Fruit fly (Drosophila melanogaster) whole organism, embryonic: ENCODE results near the gene Mybbp1A.
A peak's percentile ranks its signal among the peaks of the same experiment; 100 is the strongest.

ENCODE experiments used
- Aef1 ChIP-seq: fragments of 200-800 bp; sonication (Bioruptor generic); IDR thresholded peaks from 3 replicates; pipeline ENCODE4 v1.3.6; 2022; ENCODE audit warnings: missing biosample characterization, missing genetic modification characterization
- Atf3 ChIP-seq: fragments of 200-800 bp; sonication (Bioruptor generic); optimal IDR thresholded peaks from 3 replicates; lab custom pipeline; 2016; ENCODE audit warnings: missing biosample characterization, missing genetic modification characterization
- Bdp1 ChIP-seq: fragments of 200-800 bp; sonication (Bioruptor generic); optimal IDR thresholded peaks from 3 replicates; lab custom pipeline; 2016; ENCODE audit warnings: missing biosample characterization, missing genetic modification characterization
- CG10654 ChIP-seq: fragments of 200-800 bp; sonication (Bioruptor generic); optimal IDR thresholded peaks from 2 replicates; lab custom pipeline; 2016; ENCODE audit warnings: missing biosample characterization, missing genetic modification characterization
- CG11093 ChIP-seq: fragments of 200-800 bp; sonication (Bioruptor generic); IDR thresholded peaks from 3 replicates; pipeline ENCODE4 v1.3.6; 2022; ENCODE audit warnings: missing biosample characterization, missing genetic modification characterization
- CG11247 ChIP-seq: fragments of 200-800 bp; sonication (Bioruptor generic); IDR thresholded peaks from 2 replicates; pipeline ENCODE4 v1.3.6; 2022; ENCODE audit warnings: missing biosample characterization, missing genetic modification characterization
- CG12155 ChIP-seq: fragments of 200-800 bp; sonication (Bioruptor generic); optimal IDR thresholded peaks from 3 replicates; lab custom pipeline; 2016; ENCODE audit warnings: missing biosample characterization, missing genetic modification characterization
- CG12299 ChIP-seq: fragments of 200-800 bp; sonication (Bioruptor generic); optimal IDR thresholded peaks from 2 replicates; lab custom pipeline; 2018; ENCODE audit warnings: missing biosample characterization, mild to moderate bottlenecking, missing genetic modification characterization
- CG14965 ChIP-seq: fragments of 200-800 bp; sonication (Bioruptor generic); optimal IDR thresholded peaks from 2 replicates; lab custom pipeline; 2016; ENCODE audit warnings: missing biosample characterization, missing genetic modification characterization, borderline replicate concordance
- CG15514 ChIP-seq: fragments of 200-800 bp; sonication (Bioruptor generic); optimal IDR thresholded peaks from 3 replicates; lab custom pipeline; 2017; ENCODE audit warnings: missing biosample characterization, missing genetic modification characterization, mild to moderate bottlenecking, moderate library complexity, missing genetic modification reagents
- CG17186 ChIP-seq: fragments of 200-800 bp; sonication (Bioruptor generic); optimal IDR thresholded peaks from 3 replicates; lab custom pipeline; 2017; ENCODE audit warnings: missing biosample characterization, missing genetic modification reagents, missing genetic modification characterization
- CG17385 ChIP-seq: fragments of 200-800 bp; sonication (Bioruptor generic); optimal IDR thresholded peaks from 3 replicates; lab custom pipeline; 2018; ENCODE audit warnings: missing biosample characterization, mild to moderate bottlenecking, missing genetic modification characterization
- CG1832 ChIP-seq: fragments of 200-800 bp; sonication (Bioruptor generic); optimal IDR thresholded peaks from 2 replicates; lab custom pipeline; 2017; ENCODE audit warnings: missing biosample characterization, mild to moderate bottlenecking, missing genetic modification characterization, inconsistent platforms
- CG18476 ChIP-seq: fragments of 200-800 bp; sonication (Bioruptor generic); optimal IDR thresholded peaks from 2 replicates; lab custom pipeline; 2016; ENCODE audit warnings: missing biosample characterization, mild to moderate bottlenecking, missing genetic modification characterization
- CG2199 ChIP-seq: fragments of 200-800 bp; sonication (Bioruptor generic); IDR thresholded peaks from 3 replicates; pipeline ENCODE4 v1.3.6; 2022; ENCODE audit warnings: missing biosample characterization, missing genetic modification characterization
- CG30403 ChIP-seq: fragments of 200-800 bp; sonication (Bioruptor generic); optimal IDR thresholded peaks from 3 replicates; lab custom pipeline; 2016; ENCODE audit warnings: missing biosample characterization, missing genetic modification characterization
- CG4707 ChIP-seq: fragments of 200-800 bp; sonication (Bioruptor generic); optimal IDR thresholded peaks from 2 replicates; lab custom pipeline; 2018; ENCODE audit warnings: missing biosample characterization, mild to moderate bottlenecking, missing genetic modification characterization, moderate library complexity
- CG5180 ChIP-seq: fragments of 200-800 bp; sonication (Bioruptor generic); optimal IDR thresholded peaks from 3 replicates; lab custom pipeline; 2017; ENCODE audit warnings: missing biosample characterization, missing genetic modification characterization, mild to moderate bottlenecking, moderate library complexity, missing genetic modification reagents
- CG7745 ChIP-seq: fragments of 200-800 bp; sonication (Bioruptor generic); optimal IDR thresholded peaks from 2 replicates; lab custom pipeline; 2018; ENCODE audit warnings: missing biosample characterization, mild to moderate bottlenecking, missing genetic modification characterization, moderate library complexity
- CG8089 ChIP-seq: fragments of 200-800 bp; sonication (Bioruptor generic); optimal IDR thresholded peaks from 3 replicates; lab custom pipeline; 2016; ENCODE audit warnings: missing biosample characterization, missing genetic modification characterization
- CG9797 ChIP-seq: fragments of 200-800 bp; sonication (Bioruptor generic); optimal IDR thresholded peaks from 3 replicates; lab custom pipeline; 2018; ENCODE audit warnings: missing biosample characterization, mild to moderate bottlenecking, missing genetic modification characterization
- Deaf1 ChIP-seq: fragments of 200-800 bp; optimal IDR thresholded peaks from 3 replicates; lab custom pipeline; 2019; ENCODE audit warnings: missing biosample characterization, mild to moderate bottlenecking, missing genetic modification characterization, moderate library complexity
- Dek ChIP-seq: fragments of 200-800 bp; sonication (Bioruptor generic); optimal IDR thresholded peaks from 3 replicates; lab custom pipeline; 2019; ENCODE audit warnings: missing biosample characterization, mild to moderate bottlenecking, missing genetic modification characterization, moderate library complexity
- ERR ChIP-seq: fragments of 200-800 bp; sonication (Bioruptor generic); optimal IDR thresholded peaks from 2 replicates; lab custom pipeline; 2016; ENCODE audit warnings: missing biosample characterization, missing genetic modification characterization
- HLH3B ChIP-seq: fragments of 200-800 bp; sonication (Bioruptor generic); IDR thresholded peaks from 2 replicates; pipeline ENCODE4 v1.3.6; 2022; ENCODE audit warnings: missing biosample characterization, missing genetic modification characterization
- HLHmδ ChIP-seq: fragments of 200-800 bp; sonication (Bioruptor generic); optimal IDR thresholded peaks from 2 replicates; lab custom pipeline; 2018; ENCODE audit warnings: missing biosample characterization, mild to moderate bottlenecking, missing genetic modification characterization, moderate library complexity
- HmgD ChIP-seq: fragments of 200-800 bp; sonication (Bioruptor generic); optimal IDR thresholded peaks from 3 replicates; lab custom pipeline; 2016; ENCODE audit warnings: missing biosample characterization, missing genetic modification characterization
- Hr51 ChIP-seq, 2 experiments: fragments of 200-800 bp; sonication (Bioruptor generic); optimal IDR thresholded peaks; 2 replicates in 1 of 2; 3 replicates in 1 of 2; lab custom pipeline; 2016 to 2018; ENCODE audit warnings: missing biosample characterization in 2 of 2, missing genetic modification characterization in 2 of 2, mild to moderate bottlenecking in 1 of 2, moderate library complexity in 1 of 2
- Mad ChIP-seq: fragments of 200-800 bp; sonication (Bioruptor generic); optimal IDR thresholded peaks from 2 replicates; lab custom pipeline; 2016; ENCODE audit warnings: missing biosample characterization, missing genetic modification characterization
- NFAT ChIP-seq: fragments of 200-800 bp; sonication (Bioruptor generic); IDR thresholded peaks from 2 replicates; pipeline ENCODE4 v1.3.6; 2022; ENCODE audit warnings: missing biosample characterization, missing genetic modification characterization
- Nf-YC ChIP-seq: fragments of 200-800 bp; optimal IDR thresholded peaks from 3 replicates; lab custom pipeline; 2019; ENCODE audit warnings: missing biosample characterization, mild to moderate bottlenecking, missing genetic modification characterization, moderate library complexity
- Ravus ChIP-seq: fragments of 200-800 bp; sonication (Bioruptor generic); IDR thresholded peaks from 2 replicates; pipeline ENCODE4 v1.3.6; 2022; ENCODE audit warnings: missing biosample characterization, missing genetic modification characterization
- Sin3A ChIP-seq: fragments of >200 bp; optimal IDR thresholded peaks from 2 replicates; lab custom pipeline; 2018
- Trl ChIP-seq, 3 experiments: fragments of >200 bp in 2 of 3; fragments of 200-800 bp in 1 of 3; sonication (Bioruptor generic) in 1 of 3; optimal IDR thresholded peaks; 2 replicates in 1 of 3; 3 replicates in 2 of 3; lab custom pipeline; 2016 to 2017; ENCODE audit warnings: missing biosample characterization in 1 of 3, missing genetic modification characterization in 1 of 3
- Vsx1 ChIP-seq: fragments of 200-800 bp; sonication (Bioruptor generic); optimal IDR thresholded peaks from 2 replicates; lab custom pipeline; 2017; ENCODE audit warnings: missing biosample characterization, mild to moderate bottlenecking, missing genetic modification characterization, missing genetic modification reagents
- Xrp1 ChIP-seq: fragments of 200-800 bp; sonication (Bioruptor generic); IDR thresholded peaks from 2 replicates; pipeline ENCODE4 v1.3.6; 2022; ENCODE audit warnings: missing biosample characterization, missing genetic modification characterization
- ato ChIP-seq: fragments of 200-800 bp; sonication (Bioruptor generic); IDR thresholded peaks from 2 replicates; pipeline ENCODE4 v1.3.6; 2022; ENCODE audit warnings: missing biosample characterization, missing genetic modification characterization; ENCODE audit not compliant: partially characterized antibody
- cg ChIP-seq: fragments of 200-800 bp; sonication (Bioruptor generic); optimal IDR thresholded peaks from 3 replicates; lab custom pipeline; 2019; ENCODE audit warnings: missing biosample characterization, mild to moderate bottlenecking, missing genetic modification characterization, moderate library complexity
- ci ChIP-seq: fragments of 200-800 bp; sonication (Bioruptor generic); IDR thresholded peaks from 3 replicates; pipeline ENCODE4 v1.3.6; 2022; ENCODE audit warnings: missing biosample characterization, missing genetic modification characterization
- dan ChIP-seq: fragments of 200-800 bp; sonication (Bioruptor generic); IDR thresholded peaks from 2 replicates; pipeline ENCODE4 v1.3.6; 2022; ENCODE audit warnings: missing biosample characterization, missing genetic modification characterization
- dpn ChIP-seq, 2 experiments: fragments of 200-800 bp; sonication (Bioruptor generic); optimal IDR thresholded peaks; 3 replicates each; lab custom pipeline; 2016; ENCODE audit warnings: missing biosample characterization in 2 of 2, missing genetic modification characterization in 2 of 2
- fd96Cb ChIP-seq: fragments of 200-800 bp; sonication (Bioruptor generic); optimal IDR thresholded peaks from 2 replicates; lab custom pipeline; 2018; ENCODE audit warnings: missing biosample characterization, mild to moderate bottlenecking, missing genetic modification characterization, moderate library complexity
- fu2 ChIP-seq: fragments of 200-800 bp; sonication (Bioruptor generic); optimal IDR thresholded peaks from 2 replicates; lab custom pipeline; 2016; ENCODE audit warnings: missing biosample characterization, missing genetic modification characterization
- grn ChIP-seq: fragments of 200-800 bp; sonication (Bioruptor generic); optimal IDR thresholded peaks from 3 replicates; lab custom pipeline; 2017; ENCODE audit warnings: missing biosample characterization, missing genetic modification characterization
- gro ChIP-seq: fragments of 200-800 bp; sonication (Bioruptor generic); optimal IDR thresholded peaks from 2 replicates; lab custom pipeline; 2016; ENCODE audit warnings: missing biosample characterization, missing genetic modification characterization
- maf-S ChIP-seq: fragments of 200-800 bp; sonication (Bioruptor generic); optimal IDR thresholded peaks from 2 replicates; lab custom pipeline; 2016; ENCODE audit warnings: missing biosample characterization, missing genetic modification characterization
- mld ChIP-seq: fragments of 200-800 bp; sonication (Bioruptor generic); IDR thresholded peaks from 3 replicates; pipeline ENCODE4 v1.3.6; 2022; ENCODE audit warnings: missing biosample characterization, missing genetic modification characterization; ENCODE audit not compliant: partially characterized antibody
- sim ChIP-seq: fragments of 200-800 bp; sonication (Bioruptor generic); IDR thresholded peaks from 2 replicates; pipeline ENCODE4 v1.3.6; 2022; ENCODE audit warnings: missing biosample characterization, missing genetic modification characterization
- sqz ChIP-seq: fragments of 200-800 bp; sonication (Bioruptor generic); optimal IDR thresholded peaks from 3 replicates; lab custom pipeline; 2018; ENCODE audit warnings: missing biosample characterization, mild to moderate bottlenecking, missing genetic modification characterization
- sug ChIP-seq: fragments of 200-800 bp; optimal IDR thresholded peaks from 2 replicates; lab custom pipeline; 2019; ENCODE audit warnings: missing biosample characterization, mild to moderate bottlenecking, missing genetic modification characterization, moderate library complexity
- ttk ChIP-seq: fragments of 200-800 bp; sonication (Bioruptor generic); IDR thresholded peaks from 2 replicates; pipeline ENCODE4 v2.1.2; 2022; ENCODE audit warnings: missing biosample characterization, missing genetic modification characterization

The Mybbp1A gene

dm6 chrX:629239-629821, at the start of gene Mybbp1A, which contains the start of gene RpL36 (continued):
- peak; percentile 93 for TF ChIP-seq CG15514 (GFP tag; lab: Kevin White, UChicago)
- peak; percentile 52 for TF ChIP-seq CG12155 (GFP tag; lab: Kevin White, UChicago)
- peak; percentile 57 to 67 for TF ChIP-seq Hr51 (GFP tag; optimal IDR thresholded peaks at IDR 0.05; lab: Kevin White, UChicago)
- peak; percentile 68 for TF ChIP-seq CG9797 (GFP tag; lab: Kevin White, UChicago)
- TF ChIP-seq CG14965, result peak; percentile 52
- TF ChIP-seq ato, result peak; percentile 81
- TF ChIP-seq CG12299, result peak; percentile 42
- TF ChIP-seq Dek (tag; lab: Kevin White, UChicago), result peak; percentile 41
- TF ChIP-seq ERR, result peak; percentile 34
- TF ChIP-seq gro (GFP tag; lab: Kevin White, UChicago), result peak; percentile 83
- peak; percentile 74 for TF ChIP-seq HLHmδ (GFP tag; lab: Kevin White, UChicago)
- TF ChIP-seq dan, result no peak
- TF ChIP-seq CG17186 (GFP tag; lab: Kevin White, UChicago), result peak; percentile 95
- peak; percentile 71 for TF ChIP-seq NFAT (GFP tag; lab: Robert Waterston, UW)
- peak; percentile 62 for TF ChIP-seq CG10654 (GFP tag; lab: Kevin White, UChicago)
- peak; percentile 58 for TF ChIP-seq Bdp1 (GFP tag; lab: Kevin White, UChicago)
- TF ChIP-seq cg, result peak; percentile 62
- peak; percentile 28; the same call in 1 of the 2 replicates for TF ChIP-seq HLH3B
- TF ChIP-seq fd96Cb (tag; lab: Kevin White, UChicago), result no peak
- peak; percentile 72 for TF ChIP-seq CG30403 (GFP tag; lab: Kevin White, UChicago)
- TF ChIP-seq CG11093 (GFP tag; lab: Robert Waterston, UW), result no peak
- no peak for TF ChIP-seq Ravus (GFP tag; lab: Robert Waterston, UW)
- peak; percentile 63; the same call in 1 of the 2 replicates for TF ChIP-seq CG11247 (GFP tag; lab: Robert Waterston, UW)
- peak; percentile 46 for TF ChIP-seq CG4707 (GFP tag; lab: Kevin White, UChicago)
- peak; percentile 28; the same call in 1 of the 3 replicates for TF ChIP-seq Aef1 (GFP tag; lab: Robert Waterston, UW)
- peak; percentile 64 for TF ChIP-seq CG17385
- TF ChIP-seq ttk, result peak; percentile 62
- TF ChIP-seq mld (GFP tag; lab: Robert Waterston, UW), result peak; percentile 64; the same call in 2 of the 3 replicates
- peak; percentile 54 for TF ChIP-seq fu2
- 0 out of 2 replicates have a peak, but pooled peaks have one; percentile 7 for TF ChIP-seq sim (GFP tag; lab: Robert Waterston, UW)
- TF ChIP-seq CG18476 (GFP tag; lab: Kevin White, UChicago), result peak; percentile 9
- TF ChIP-seq Mad (GFP tag; lab: Kevin White, UChicago), result peak; percentile 71
- no peak for TF ChIP-seq Trl (optimal IDR thresholded peaks at IDR 0.05; lab: Kevin White, UChicago)
- peak; percentile 80 for TF ChIP-seq Trl (GFP tag; optimal IDR thresholded peaks at IDR 0.05; lab: Kevin White, UChicago)
- peak; percentile 71 for TF ChIP-seq sqz (GFP tag; lab: Kevin White, UChicago)
- TF ChIP-seq CG7745 (tag; lab: Kevin White, UChicago), result no peak
- TF ChIP-seq maf-S (GFP tag; lab: Kevin White, UChicago), result peak; percentile 82
- TF ChIP-seq HmgD (GFP tag; lab: Kevin White, UChicago), result peak; percentile 79
- TF ChIP-seq Xrp1 (GFP tag; lab: Robert Waterston, UW), result 0 out of 2 replicates have a peak, but pooled peaks have one; percentile 17
- peak; percentile 82 for TF ChIP-seq CG8089

dm6 chrX:580635-581034, 48.9 kb upstream of the Mybbp1A start:
- TF ChIP-seq Sin3A (lab: Kevin White, UChicago) (no peak), dpn (GFP tag; optimal IDR thresholded peaks at IDR 0.05; lab: Kevin White, UChicago) (no peak), Vsx1 (GFP tag; lab: Kevin White, UChicago) (peak; percentile 80), grn (GFP tag; lab: Kevin White, UChicago) (peak; percentile 68), CG9797 (GFP tag; lab: Kevin White, UChicago) (no peak), Deaf1 (tag; lab: Kevin White, UChicago) (peak; percentile 62), Atf3 (GFP tag; lab: Kevin White, UChicago) (no peak), sug (tag; lab: Kevin White, UChicago) (peak; percentile 90), CG5180 (GFP tag; lab: Kevin White, UChicago) (peak; percentile 52), CG2199 (GFP tag; lab: Robert Waterston, UW) (no peak), ci (GFP tag; lab: Robert Waterston, UW) (peak; percentile 45; the same call in 1 of the 3 replicates), Nf-YC (peak; percentile 91), CG1832 (GFP tag; lab: Kevin White, UChicago) (peak; percentile 18)
